ENCODE assay signal across 1 fruit fly cellular context in genomic region chrX:18544732-18545131, dm6.
A peak's percentile ranks its signal among the peaks of the same experiment; 100 is the strongest.
TF ChIP-seq lines count a peak whose summit lies in the region.

No protein-coding gene starts in this region.

TF ChIP-seq in whole organism, prepupa, 60 proteins besides CTCF, POLR2A, EP300 and RAD21 (continued from another document):
- peak; percentile 47 for TF ChIP-seq dsx (GFP tag; optimal IDR thresholded peaks at IDR 0.05; lab: Kevin White, UChicago; ENCODE audit: poor library complexity, severe bottlenecking)
- no peak for TF ChIP-seq Gug (GFP tag; IDR thresholded peaks at IDR 0.05; lab: Robert Waterston, UW)
- peak; percentile 7 for TF ChIP-seq pdm3 (GFP tag; optimal IDR thresholded peaks at IDR 0.05; lab: Kevin White, UChicago)
- TF ChIP-seq CG10631 (GFP tag; optimal IDR thresholded peaks at IDR 0.05; lab: Kevin White, UChicago), result no peak
- TF ChIP-seq ss (GFP tag; optimal IDR thresholded peaks at IDR 0.05; lab: Kevin White, UChicago), result peak; percentile 79 to 85
- TF ChIP-seq svp (GFP tag; lab: Kevin White, UChicago), result peak; percentile 25
- TF ChIP-seq Hr39 (GFP tag; optimal IDR thresholded peaks at IDR 0.05; lab: Kevin White, UChicago), result no peak
- peak; percentile 80 for TF ChIP-seq CG6808 (GFP tag; optimal IDR thresholded peaks at IDR 0.05; lab: Kevin White, UChicago)
- TF ChIP-seq CG15336 (GFP tag; IDR thresholded peaks at IDR 0.05; lab: Robert Waterston, UW), result no peak
- TF ChIP-seq esn (GFP tag; optimal IDR thresholded peaks at IDR 0.05; lab: Kevin White, UChicago), result no peak
- no peak for TF ChIP-seq Met (GFP tag; optimal IDR thresholded peaks at IDR 0.05; lab: Kevin White, UChicago)
- TF ChIP-seq Ets96B (tag; optimal IDR thresholded peaks at IDR 0.05; lab: Kevin White, UChicago), result peak; percentile 61
- no peak for TF ChIP-seq CG11294 (GFP tag; IDR thresholded peaks at IDR 0.05; lab: Robert Waterston, UW)
- TF ChIP-seq CG9139 (GFP tag; optimal IDR thresholded peaks at IDR 0.05; lab: Kevin White, UChicago), result peak; percentile 84
- no peak for TF ChIP-seq CG6792 (GFP tag; optimal IDR thresholded peaks at IDR 0.05; lab: Kevin White, UChicago)
- TF ChIP-seq Eip93F (GFP tag; optimal IDR thresholded peaks at IDR 0.05; lab: Kevin White, UChicago), result no peak
- TF ChIP-seq spab (GFP tag; optimal IDR thresholded peaks at IDR 0.05; lab: Kevin White, UChicago), result peak; percentile 73
- TF ChIP-seq Hr38 (GFP tag; optimal IDR thresholded peaks at IDR 0.05; lab: Kevin White, UChicago), result no peak
- TF ChIP-seq CG3919 (GFP tag; optimal IDR thresholded peaks at IDR 0.05; lab: Kevin White, UChicago), result peak; percentile 5
- no peak for TF ChIP-seq Smox (GFP tag; optimal IDR thresholded peaks at IDR 0.05; lab: Kevin White, UChicago)
- TF ChIP-seq CG11902 (GFP tag; optimal IDR thresholded peaks at IDR 0.05; lab: Kevin White, UChicago), result no peak
- no peak for TF ChIP-seq CG4318 (GFP tag; optimal IDR thresholded peaks at IDR 0.05; lab: Kevin White, UChicago)
